Fruit fly (Drosophila melanogaster) whole organism, prepupa: Measurements from ENCODE around the gene CG2247.
A peak's percentile ranks its signal among the peaks of the same experiment; 100 is the strongest.

Experiments
- Blimp-1 ChIP-seq: fragments of 200-800 bp; sonication (Bioruptor generic); optimal IDR thresholded peaks from 3 replicates; lab custom pipeline; 2017; ENCODE audit warnings: missing biosample characterization, missing genetic modification characterization, mild to moderate bottlenecking, moderate library complexity, missing genetic modification reagents
- CG10669 ChIP-seq: fragments of 200-800 bp; sonication (Bioruptor generic); optimal IDR thresholded peaks from 3 replicates; lab custom pipeline; 2018; ENCODE audit warnings: missing biosample characterization, mild to moderate bottlenecking, missing genetic modification characterization, moderate library complexity
- CG11762 ChIP-seq: fragments of 200-800 bp; sonication (Bioruptor generic); optimal IDR thresholded peaks from 3 replicates; lab custom pipeline; 2016; ENCODE audit warnings: missing biosample characterization, missing genetic modification characterization; ENCODE audit not compliant: insufficient read depth
- CG11902 ChIP-seq: fragments of 200-800 bp; sonication (Bioruptor generic); optimal IDR thresholded peaks from 3 replicates; lab custom pipeline; 2016; ENCODE audit warnings: missing biosample characterization, missing genetic modification characterization
- CG15336 ChIP-seq: fragments of 200-800 bp; sonication (Bioruptor generic); IDR thresholded peaks from 2 replicates; pipeline ENCODE4 v1.3.6; 2022; ENCODE audit warnings: missing biosample characterization, missing genetic modification characterization
- CG1621 ChIP-seq: fragments of 200-800 bp; sonication (Bioruptor generic); optimal IDR thresholded peaks from 3 replicates; lab custom pipeline; 2018; ENCODE audit warnings: missing biosample characterization, mild to moderate bottlenecking, missing genetic modification characterization
- CG32006 ChIP-seq: fragments of 200-800 bp; sonication (Bioruptor generic); optimal IDR thresholded peaks from 3 replicates; lab custom pipeline; 2017; ENCODE audit warnings: missing biosample characterization, mild to moderate bottlenecking, missing genetic modification characterization
- CG34406 ChIP-seq: fragments of 200-800 bp; sonication (Bioruptor generic); optimal IDR thresholded peaks from 3 replicates; lab custom pipeline; 2016; ENCODE audit warnings: missing biosample characterization, missing genetic modification characterization
- CG4318 ChIP-seq: fragments of 200-800 bp; sonication (Bioruptor generic); optimal IDR thresholded peaks from 3 replicates; lab custom pipeline; 2017; ENCODE audit warnings: missing biosample characterization, mild to moderate bottlenecking, missing genetic modification characterization
- CG6163 ChIP-seq: fragments of 200-800 bp; sonication (Bioruptor generic); IDR thresholded peaks from 3 replicates; pipeline ENCODE4 v1.3.6; 2022; ENCODE audit warnings: missing biosample characterization, missing genetic modification characterization
- CG6276 ChIP-seq: fragments of 200-800 bp; sonication (Bioruptor generic); optimal IDR thresholded peaks from 2 replicates; lab custom pipeline; 2017; ENCODE audit warnings: missing biosample characterization, mild to moderate bottlenecking, missing genetic modification characterization
- CG6792 ChIP-seq: fragments of 200-800 bp; sonication (Bioruptor generic); optimal IDR thresholded peaks from 3 replicates; lab custom pipeline; 2016; ENCODE audit warnings: missing biosample characterization, missing genetic modification characterization
- CG6808 ChIP-seq: fragments of 200-800 bp; sonication (Bioruptor generic); optimal IDR thresholded peaks from 3 replicates; lab custom pipeline; 2017; ENCODE audit warnings: missing biosample characterization, missing genetic modification characterization, mild to moderate bottlenecking, moderate library complexity, missing genetic modification reagents
- CG6854 ChIP-seq: fragments of 200-800 bp; sonication (Bioruptor generic); optimal IDR thresholded peaks from 2 replicates; lab custom pipeline; 2017; ENCODE audit warnings: missing biosample characterization, mild to moderate bottlenecking, missing genetic modification characterization
- CG8119 ChIP-seq: fragments of 200-800 bp; sonication (Bioruptor generic); IDR thresholded peaks from 3 replicates; pipeline ENCODE4 v1.3.6; 2022; ENCODE audit warnings: missing biosample characterization, missing genetic modification characterization
- CG8632 ChIP-seq: fragments of 200-800 bp; sonication (Bioruptor generic); optimal IDR thresholded peaks from 3 replicates; lab custom pipeline; 2016; ENCODE audit warnings: missing biosample characterization, missing genetic modification characterization
- Eip78C ChIP-seq: fragments of 200-800 bp; sonication (Bioruptor generic); peaks from one replicate; lab custom pipeline; 2016; ENCODE audit warnings: missing biosample characterization, missing genetic modification characterization
- Ets21C ChIP-seq: fragments of 200-800 bp; sonication (Bioruptor generic); optimal IDR thresholded peaks from 3 replicates; lab custom pipeline; 2016; ENCODE audit warnings: missing biosample characterization, missing genetic modification characterization
- Ets96B ChIP-seq: fragments of 200-800 bp; optimal IDR thresholded peaks from 2 replicates; lab custom pipeline; 2019; ENCODE audit warnings: missing biosample characterization, mild to moderate bottlenecking, missing genetic modification characterization, moderate library complexity
- Hr39 ChIP-seq: fragments of 200-800 bp; sonication (Bioruptor generic); optimal IDR thresholded peaks from 2 replicates; lab custom pipeline; 2016; ENCODE audit warnings: missing biosample characterization, missing genetic modification characterization
- Hr4 ChIP-seq: fragments of 200-800 bp; sonication (Bioruptor generic); optimal IDR thresholded peaks from 3 replicates; lab custom pipeline; 2016; ENCODE audit warnings: missing biosample characterization, missing genetic modification characterization
- Lpt ChIP-seq: fragments of 200-800 bp; sonication (Bioruptor generic); optimal IDR thresholded peaks from 3 replicates; lab custom pipeline; 2016; ENCODE audit warnings: missing biosample characterization, missing genetic modification characterization
- Met ChIP-seq: fragments of 200-800 bp; sonication (Bioruptor generic); optimal IDR thresholded peaks from 3 replicates; lab custom pipeline; 2016; ENCODE audit warnings: missing biosample characterization, missing genetic modification characterization
- Smox ChIP-seq: fragments of 200-800 bp; sonication (Bioruptor generic); optimal IDR thresholded peaks from 3 replicates; lab custom pipeline; 2016; ENCODE audit warnings: missing biosample characterization, missing genetic modification characterization
- Sox14 ChIP-seq: fragments of 200-800 bp; sonication (Bioruptor generic); optimal IDR thresholded peaks from 3 replicates; lab custom pipeline; 2016; ENCODE audit warnings: missing biosample characterization, missing genetic modification characterization
- Sox15 ChIP-seq: fragments of 200-800 bp; sonication (Bioruptor generic); optimal IDR thresholded peaks from 3 replicates; lab custom pipeline; 2016; ENCODE audit warnings: missing biosample characterization, missing genetic modification characterization
- acj6 ChIP-seq: fragments of 200-800 bp; sonication (Bioruptor generic); optimal IDR thresholded peaks from 3 replicates; lab custom pipeline; 2016; ENCODE audit warnings: missing biosample characterization, missing genetic modification characterization
- dac ChIP-seq: fragments of 200-800 bp; sonication (Bioruptor generic); optimal IDR thresholded peaks from 2 replicates; lab custom pipeline; 2017; ENCODE audit warnings: missing biosample characterization, mild to moderate bottlenecking, missing genetic modification characterization
- dsx ChIP-seq: fragments of 200-800 bp; optimal IDR thresholded peaks from 3 replicates; lab custom pipeline; 2019; ENCODE audit warnings: missing biosample characterization, mild to moderate bottlenecking, missing genetic modification characterization, moderate library complexity; ENCODE audit not compliant: poor library complexity, severe bottlenecking
- fd59A ChIP-seq: fragments of 200-800 bp; sonication (Bioruptor generic); optimal IDR thresholded peaks from 2 replicates; lab custom pipeline; 2017; ENCODE audit warnings: missing biosample characterization, mild to moderate bottlenecking, missing genetic modification characterization, missing genetic modification reagents
- fd85E ChIP-seq: fragments of 200-800 bp; sonication (Bioruptor generic); optimal IDR thresholded peaks from 3 replicates; lab custom pipeline; 2016; ENCODE audit warnings: missing biosample characterization, missing genetic modification characterization
- fkh ChIP-seq: fragments of 200-800 bp; sonication (Bioruptor generic); optimal IDR thresholded peaks from 3 replicates; lab custom pipeline; 2017; ENCODE audit warnings: missing biosample characterization, mild to moderate bottlenecking, missing genetic modification characterization, moderate library complexity
- lz ChIP-seq: fragments of 200-800 bp; sonication (Bioruptor generic); optimal IDR thresholded peaks from 3 replicates; lab custom pipeline; 2016; ENCODE audit warnings: missing biosample characterization, missing genetic modification characterization
- net ChIP-seq: fragments of 200-800 bp; sonication (Bioruptor generic); optimal IDR thresholded peaks from 3 replicates; lab custom pipeline; 2016; ENCODE audit warnings: missing biosample characterization, missing genetic modification characterization
- svp ChIP-seq: fragments of 200-800 bp; sonication (Bioruptor generic); peaks from one replicate; lab custom pipeline; 2016; ENCODE audit warnings: missing biosample characterization, missing genetic modification characterization
- topi ChIP-seq: fragments of 200-800 bp; sonication (Bioruptor generic); optimal IDR thresholded peaks from 3 replicates; lab custom pipeline; 2016; ENCODE audit warnings: missing biosample characterization, missing genetic modification characterization

CG2247 gene

DNA sequence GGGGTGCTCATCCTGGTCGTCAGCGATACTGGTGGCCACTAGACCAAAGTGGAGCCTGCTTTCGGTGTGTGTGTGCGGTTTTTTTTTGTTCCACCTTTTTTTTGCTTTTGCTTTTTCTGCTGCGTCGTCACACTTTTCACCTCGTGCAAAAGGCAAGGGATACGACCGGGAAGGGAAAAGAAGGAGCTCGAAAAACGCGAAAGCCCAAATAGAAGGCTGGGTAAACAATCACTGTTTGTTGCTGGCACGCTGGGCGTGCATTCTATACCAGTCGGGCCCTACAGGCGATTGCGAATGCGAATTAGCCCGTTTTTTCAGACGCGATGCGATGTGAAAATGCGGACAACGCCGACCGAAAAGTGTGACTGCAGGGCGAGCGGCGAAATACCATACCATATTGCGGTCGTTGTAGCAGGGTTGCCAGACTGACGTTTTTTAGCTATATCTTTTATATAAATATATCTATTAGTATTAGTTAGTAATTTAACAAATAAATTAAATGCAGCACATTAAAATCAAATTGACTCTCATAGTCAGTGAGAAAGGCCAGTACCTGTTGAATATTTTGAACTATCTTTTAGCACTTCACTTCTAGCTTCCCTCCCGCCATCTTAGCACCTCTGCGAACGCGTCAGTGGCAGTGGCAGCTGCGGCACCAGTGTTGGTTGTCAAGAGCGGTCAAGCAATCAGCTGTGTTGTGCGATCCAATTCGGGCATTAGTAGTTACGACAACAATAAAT lies 41.3 kb downstream of the CG2247 start, which contains the start of the genes Polr2A and CG11699 (continued):
- TF ChIP-seq CG34406 (GFP tag; lab: Kevin White, UChicago) (no peak), lz (GFP tag; lab: Kevin White, UChicago) (peak; percentile 5), CG6276 (GFP tag; lab: Kevin White, UChicago) (no peak), fd59A (GFP tag; lab: Kevin White, UChicago) (no peak), CG6854 (peak; percentile 6), CG11902 (GFP tag; lab: Kevin White, UChicago) (peak; percentile 18), CG1621 (no peak), dsx (GFP tag; lab: Kevin White, UChicago) (no peak), Eip78C (GFP tag; lab: Kevin White, UChicago) (no peak)

DNA sequence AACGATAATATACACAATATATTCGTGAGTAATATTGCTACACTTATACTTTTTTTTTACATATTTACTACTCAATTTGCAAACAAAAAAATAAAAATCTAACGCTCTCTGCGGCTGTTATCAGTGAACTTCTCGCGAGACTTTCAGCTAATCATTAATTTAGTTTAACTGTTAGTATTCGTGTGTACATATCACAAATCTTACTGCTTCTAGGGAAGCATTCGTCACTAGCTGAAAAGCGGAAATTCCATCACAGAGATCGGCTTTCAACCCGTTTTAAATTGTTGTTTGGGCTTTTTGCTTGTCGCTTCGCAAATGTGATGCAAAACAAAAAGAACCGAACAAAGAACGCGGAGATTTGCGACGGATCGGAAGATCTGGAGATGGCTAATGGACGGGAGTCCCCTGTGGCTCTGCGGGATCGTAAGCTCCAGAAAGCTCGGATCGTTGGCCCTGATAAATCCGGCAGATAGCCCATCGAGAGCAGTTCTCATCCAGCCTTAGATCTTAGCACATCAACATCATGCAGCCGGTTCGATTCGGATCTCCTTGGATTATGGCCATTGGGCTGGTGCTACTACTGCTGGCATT lies 49.9 kb downstream of the CG2247 start, which contains the start of gene PGRP-SA:
PGRP-SA (plus strand) TSS at position 194 of the 591 bp plus-strand sequence.
- TF ChIP-seq CG10669 (GFP tag; lab: Kevin White, UChicago) (peak; percentile 1), fd85E (GFP tag; lab: Kevin White, UChicago) (no peak), Hr4 (GFP tag; lab: Kevin White, UChicago) (no peak), Smox (no peak), CG1621 (no peak), lz (GFP tag; lab: Kevin White, UChicago) (no peak), Ets21C (GFP tag; lab: Kevin White, UChicago) (no peak), CG32006 (GFP tag; lab: Kevin White, UChicago) (no peak), CG6808 (GFP tag; lab: Kevin White, UChicago) (no peak), CG15336 (no peak), CG8632 (no peak), CG6163 (GFP tag; lab: Robert Waterston, UW) (no peak), CG4318 (no peak), net (GFP tag; lab: Kevin White, UChicago) (no peak), Met (no peak), Sox14 (GFP tag; lab: Kevin White, UChicago) (peak; percentile 33), CG11762 (no peak), CG8119 (0 out of 3 replicates have a peak, but pooled peaks have one; percentile 27), Ets96B (tag; lab: Kevin White, UChicago) (no peak), dac (no peak), Blimp-1 (GFP tag; lab: Kevin White, UChicago) (no peak), CG6854 (no peak), fkh (GFP tag; lab: Kevin White, UChicago) (no peak), topi (GFP tag; lab: Kevin White, UChicago) (no peak), Lpt (GFP tag; lab: Kevin White, UChicago) (no peak), svp (GFP tag; lab: Kevin White, UChicago) (peak; percentile 66), Hr39 (no peak), Eip78C (GFP tag; lab: Kevin White, UChicago) (peak; percentile 51), Sox15 (GFP tag; lab: Kevin White, UChicago) (no peak), CG11902 (GFP tag; lab: Kevin White, UChicago) (no peak), CG6792 (GFP tag; lab: Kevin White, UChicago) (no peak), acj6 (no peak)
- TF ChIP-seq, all 60 proteins: peak for 5
